Worm (Caenorhabditis elegans) whole organism, late embryonic: ENCODE data around the gene iff-2.

Experiments used
- K02D7.2 ChIP-seq: sonication (generic microtip); optimal IDR thresholded peaks from 2 replicates; lab custom pipeline; 2017; ENCODE audit warnings: mild to moderate bottlenecking, missing genetic modification characterization, missing compliant biosample characterization
- ama-1 ChIP-seq: fragments of 150-350 bp; optimal IDR thresholded peaks from 2 replicates; lab custom pipeline; 2014
- ceh-6 ChIP-seq: fragments of 200-800 bp; sonication (Bioruptor generic); optimal IDR thresholded peaks from 2 replicates; lab custom pipeline; 2018; ENCODE audit warnings: mild to moderate bottlenecking, missing genetic modification characterization, missing compliant biosample characterization
- dve-1 ChIP-seq: sonication (generic microtip); optimal IDR thresholded peaks from 2 replicates; lab custom pipeline; 2017; ENCODE audit warnings: antibody characterized with exemption, mild to moderate bottlenecking, missing genetic modification characterization, missing compliant biosample characterization
- hlh-30 ChIP-seq: sonication (generic microtip); optimal IDR thresholded peaks from 2 replicates; lab custom pipeline; 2017; ENCODE audit warnings: antibody characterized with exemption, missing genetic modification characterization, missing compliant biosample characterization; ENCODE audit not compliant: insufficient read depth
- hlh-6 ChIP-seq: sonication (generic microtip); optimal IDR thresholded peaks from 2 replicates; lab custom pipeline; 2016; ENCODE audit warnings: missing genotype, missing genetic modification characterization, missing compliant biosample characterization
- lim-6 ChIP-seq: sonication (generic microtip); optimal IDR thresholded peaks from 2 replicates; lab custom pipeline; 2016; ENCODE audit warnings: missing genetic modification characterization, missing compliant biosample characterization
- nhr-11 ChIP-seq: fragments of 150-350 bp; optimal IDR thresholded peaks from 2 replicates; lab custom pipeline; 2014; ENCODE audit warnings: missing biosample characterization, missing genetic modification characterization
- ref-2 ChIP-seq: sonication (generic microtip); optimal IDR thresholded peaks from 2 replicates; lab custom pipeline; 2016; ENCODE audit warnings: missing genetic modification characterization, missing compliant biosample characterization
- tbx-7 ChIP-seq: sonication (generic microtip); optimal IDR thresholded peaks from 2 replicates; lab custom pipeline; 2016; ENCODE audit warnings: missing genotype, missing genetic modification characterization, missing compliant biosample characterization

- no peak for TF ChIP-seq K02D7.2 (tag; lab: Kevin White, UChicago)
- TF ChIP-seq hlh-30 (tag; lab: Kevin White, UChicago) = no peak
- no peak for TF ChIP-seq ref-2
- TF ChIP-seq nhr-11 (tag; lab: Kevin White, UChicago) = no peak
- no peak for TF ChIP-seq lim-6 (tag; lab: Kevin White, UChicago)
- TF ChIP-seq dve-1 (tag; lab: Kevin White, UChicago) = no peak
- TF ChIP-seq tbx-7 (tag; lab: Kevin White, UChicago) = no peak
- TF ChIP-seq hlh-6 (tag; lab: Kevin White, UChicago) = no peak
- no peak for TF ChIP-seq ceh-6 (GFP tag; lab: Kevin White, UChicago)
- TF ChIP-seq ama-1 (lab: Kevin White, UChicago) = no peak
Measured at ce11 chrII:8581700-8582099, 20.5 kb upstream of the iff-2 start, which contains the start of gene arl-1.
